Worm (Caenorhabditis elegans) whole organism, L4 larva: ENCODE measurements around the gene oig-1.

Experiments
- ama-1 ChIP-seq: fragments of 150-350 bp; optimal IDR thresholded peaks from 2 replicates; lab custom pipeline; 2014; ENCODE audit warnings: inconsistent platforms, mixed read lengths
- daf-16 ChIP-seq, 3 experiments: sonication (generic microtip); optimal IDR thresholded peaks; 2 replicates each; lab custom pipeline; 2016 to 2017; ENCODE audit warnings: missing genetic modification characterization in 3 of 3, missing genetic modification reagents in 3 of 3, mild to moderate bottlenecking in 2 of 3, missing compliant biosample characterization in 2 of 3, missing biosample characterization in 1 of 3, moderate library complexity in 1 of 3
- dve-1 ChIP-seq: sonication (generic microtip); optimal IDR thresholded peaks from 2 replicates; lab custom pipeline; 2017; ENCODE audit warnings: antibody characterized with exemption, mild to moderate bottlenecking, missing genetic modification characterization, missing compliant biosample characterization; ENCODE audit not compliant: insufficient read depth
- egl-43 ChIP-seq: fragments of 200-800 bp; sonication (Bioruptor generic); IDR thresholded peaks from 2 replicates; pipeline ENCODE4 v1.3.6; 2022; ENCODE audit warnings: missing genetic modification reagents, missing genetic modification characterization, missing compliant biosample characterization
- fkh-10 ChIP-seq: fragments of 150-350 bp; optimal IDR thresholded peaks from 2 replicates; lab custom pipeline; 2014; ENCODE audit warnings: missing biosample characterization, missing genetic modification reagents, missing genetic modification characterization
- lin-29 ChIP-seq: fragments of 200-800 bp; sonication (Bioruptor generic); IDR thresholded peaks from 2 replicates; pipeline ENCODE4 v1.3.6; 2022; ENCODE audit warnings: missing genetic modification reagents, missing genetic modification characterization, missing compliant biosample characterization
- lin-39 ChIP-seq: fragments of 150-350 bp; optimal IDR thresholded peaks from 2 replicates; lab custom pipeline; 2014; ENCODE audit warnings: missing biosample characterization, missing genetic modification reagents, missing genetic modification characterization
- mdl-1 ChIP-seq, 2 experiments: fragments of 150-350 bp in 1 of 2; sonication (generic microtip) in 1 of 2; optimal IDR thresholded peaks; 2 replicates each; lab custom pipeline; 2014 to 2017; ENCODE audit warnings: missing biosample characterization in 2 of 2, missing genetic modification characterization in 2 of 2
- mxl-2 ChIP-seq: fragments of 200-800 bp; sonication (Bioruptor generic); conservative IDR thresholded peaks from 2 replicates; pipeline ENCODE4 v1.3.6; 2022; ENCODE audit warnings: missing genetic modification reagents, missing genetic modification characterization, missing compliant biosample characterization
- tag-97 ChIP-seq: fragments of 200-800 bp; sonication (Bioruptor generic); IDR thresholded peaks from 2 replicates; pipeline ENCODE4 v1.3.6; 2022; ENCODE audit warnings: missing genetic modification characterization, missing compliant biosample characterization
- unc-130 ChIP-seq: sonication (generic microtip); optimal IDR thresholded peaks from 2 replicates; lab custom pipeline; 2016; ENCODE audit warnings: missing genetic modification reagents, missing genetic modification characterization, missing compliant biosample characterization
- unc-39 ChIP-seq: sonication (generic microtip); optimal IDR thresholded peaks from 2 replicates; lab custom pipeline; 2017; ENCODE audit warnings: missing biosample characterization, missing genetic modification characterization
- unc-62 ChIP-seq, 3 experiments: fragments of 150-350 bp in 1 of 3; sonication (generic microtip); optimal IDR thresholded peaks in 2 of 3; peaks in 1 of 3; 1 replicate in 1 of 3; 2 replicates in 2 of 3; lab custom pipeline; 2014 to 2017; ENCODE audit warnings: missing biosample characterization in 3 of 3, missing genetic modification characterization in 3 of 3, missing genetic modification reagents in 3 of 3, missing genotype in 1 of 3
- ztf-7 ChIP-seq: fragments of 150-350 bp; optimal IDR thresholded peaks from 2 replicates; lab custom pipeline; 2014; ENCODE audit warnings: missing biosample characterization, missing genetic modification characterization

ce11 chrIII:6532647-6533046 is 7.2 kb upstream of the oig-1 start, which contains the start of gene srxa-5:
- TF ChIP-seq unc-130 (GFP tag; lab: Kevin White, UChicago) (no peak), daf-16 (GFP tag; optimal IDR thresholded peaks at IDR 0.05; lab: Kevin White, UChicago) (no peak), daf-16 (tag; optimal IDR thresholded peaks at IDR 0.05; lab: Kevin White, UChicago) (no peak), lin-29 (GFP tag; lab: Robert Waterston, UW) (no peak), mdl-1 (tag; optimal IDR thresholded peaks at IDR 0.05; lab: Kevin White, UChicago) (no peak), egl-43 (GFP tag; lab: Robert Waterston, UW) (no peak), unc-39 (tag; lab: Kevin White, UChicago) (no peak), fkh-10 (GFP tag; lab: Kevin White, UChicago) (no peak), unc-62 (GFP tag; optimal IDR thresholded peaks at IDR 0.05 in 1 of 2; lab: Kevin White, UChicago) (no peak), unc-62 (tag; optimal IDR thresholded peaks at IDR 0.05; lab: Kevin White, UChicago) (no peak), mxl-2 (GFP tag; lab: Robert Waterston, UW) (no peak), lin-39 (tag; lab: Kevin White, UChicago) (no peak), ama-1 (lab: Kevin White, UChicago) (no peak), tag-97 (no peak), ztf-7 (tag; lab: Kevin White, UChicago) (no peak), dve-1 (tag; lab: Kevin White, UChicago) (no peak)
